Fruit fly (Drosophila melanogaster): ENCODE measurements around the gene Rala.

The Rala gene

dm6 chrX:3679921-3680702 is 39.3 kb downstream of the Rala start:
- TF ChIP-seq sens (GFP tag) (peak; percentile 58), nerfin-2 (GFP tag; IDR thresholded peaks at IDR 0.05; ENCODE audit: partially characterized antibody) (no peak), cg (GFP tag; optimal IDR thresholded peaks at IDR 0.05) (peak; percentile 4), bsh (GFP tag; optimal IDR thresholded peaks at IDR 0.05) (peak in 1 of 2 experiments; percentile 89), CG3163 (GFP tag; optimal IDR thresholded peaks at IDR 0.05) (peak; percentile 26), Trl (optimal IDR thresholded peaks at IDR 0.05) (peak; percentile 40 to 51), Trl (GFP tag; optimal IDR thresholded peaks at IDR 0.05) (no peak), nom (GFP tag; optimal IDR thresholded peaks at IDR 0.05) (peak; percentile 98), CG4360 (GFP tag; IDR thresholded peaks at IDR 0.05) (peak; percentile 40; the same call in 1 of the 2 replicates), shn (GFP tag; optimal IDR thresholded peaks at IDR 0.05) (no peak), Drgx (GFP tag; IDR thresholded peaks at IDR 0.05) (peak; percentile 61), CG7786 (GFP tag; optimal IDR thresholded peaks at IDR 0.05) (no peak)

dm6 chrX:3677847-3678411 is 41.5 kb downstream of the Rala start:
- TF ChIP-seq ind (GFP tag; optimal IDR thresholded peaks at IDR 0.05) (peak; percentile 73), hb (GFP tag; IDR thresholded peaks at IDR 0.05; ENCODE audit: partially characterized antibody) (no peak), gfzf (GFP tag; optimal IDR thresholded peaks at IDR 0.05) (no peak), Med (GFP tag) (peak; percentile 54), Atf3 (GFP tag; optimal IDR thresholded peaks at IDR 0.05) (peak; percentile 20), NC2β (GFP tag; optimal IDR thresholded peaks at IDR 0.05) (no peak), zfh1 (GFP tag; IDR thresholded peaks at IDR 0.05) (peak; percentile 63; the same call in 2 of the 3 replicates), CG6765 (GFP tag; optimal IDR thresholded peaks at IDR 0.05) (peak; percentile 32), dysf (GFP tag; IDR thresholded peaks at IDR 0.05) (peak; percentile 73; the same call in 2 of the 3 replicates), kni (GFP tag; optimal IDR thresholded peaks at IDR 0.05) (peak; percentile 1), CG18262 (tag; optimal IDR thresholded peaks at IDR 0.05) (peak; percentile 96), Ets65A (GFP tag) (peak; percentile 94), CG8089 (GFP tag; optimal IDR thresholded peaks at IDR 0.05) (peak; percentile 7), CG18764 (GFP tag; optimal IDR thresholded peaks at IDR 0.05) (peak; percentile 37), Fer2 (tag; optimal IDR thresholded peaks at IDR 0.05) (peak; percentile 31), CG11085 (GFP tag; IDR thresholded peaks at IDR 0.05) (0 out of 2 replicates have a peak, but pooled peaks have one; percentile 15), insv (GFP tag; optimal IDR thresholded peaks at IDR 0.05) (no peak), Sry-β (GFP tag; optimal IDR thresholded peaks at IDR 0.05) (peak; percentile 45), Myb (GFP tag; optimal IDR thresholded peaks at IDR 0.05) (peak; percentile 40), Hey (tag; optimal IDR thresholded peaks at IDR 0.05) (no peak), sna (GFP tag; IDR thresholded peaks at IDR 0.05; ENCODE audit: partially characterized antibody) (no peak), caup (GFP tag; optimal IDR thresholded peaks at IDR 0.05; ENCODE audit: severe bottlenecking) (peak; percentile 71), bowl (GFP tag; IDR thresholded peaks at IDR 0.05) (no peak), fru (optimal IDR thresholded peaks at IDR 0.05) (no peak), MTF-1 (GFP tag; optimal IDR thresholded peaks at IDR 0.05; ENCODE audit: borderline replicate concordance) (peak; percentile 23), ase (GFP tag; IDR thresholded peaks at IDR 0.05) (peak; percentile 40; the same call in 2 of the 3 replicates), lov (optimal IDR thresholded peaks at IDR 0.05) (no peak), lov (GFP tag; IDR thresholded peaks at IDR 0.05) (no peak), ewg (GFP tag; optimal IDR thresholded peaks at IDR 0.05) (peak; percentile 77), hbn (GFP tag; IDR thresholded peaks at IDR 0.05; ENCODE audit: partially characterized antibody) (no peak), CG6254 (GFP tag; optimal IDR thresholded peaks at IDR 0.05) (peak; percentile 78), bsh (GFP tag; optimal IDR thresholded peaks at IDR 0.05) (peak; percentile 83 to 86), CG17612 (GFP tag; IDR thresholded peaks at IDR 0.05) (no peak), bcd (GFP tag; optimal IDR thresholded peaks at IDR 0.05) (peak; percentile 88), CG8478 (optimal IDR thresholded peaks at IDR 0.05) (no peak), Mrtf (GFP tag; IDR thresholded peaks at IDR 0.05) (no peak; the same call in 1 of the 3 replicates), Mad (GFP tag; optimal IDR thresholded peaks at IDR 0.05) (peak; percentile 13)
